Fruit fly (Drosophila melanogaster) whole organism, embryonic: Measurements from ENCODE around the gene CG5386.

Source experiments
- Abd-B ChIP-seq: fragments of 200-800 bp; sonication (Bioruptor generic); optimal IDR thresholded peaks from 2 replicates; lab custom pipeline; 2018; ENCODE audit warnings: missing biosample characterization, mild to moderate bottlenecking, missing genetic modification characterization, moderate library complexity
- Asciz ChIP-seq: fragments of 200-800 bp; sonication (Bioruptor generic); optimal IDR thresholded peaks from 2 replicates; lab custom pipeline; 2017; ENCODE audit warnings: missing biosample characterization, mild to moderate bottlenecking, missing genetic modification characterization, missing genetic modification reagents
- CG10274 ChIP-seq: fragments of 200-800 bp; sonication (Bioruptor generic); optimal IDR thresholded peaks from 3 replicates; lab custom pipeline; 2017; ENCODE audit warnings: missing biosample characterization, mild to moderate bottlenecking, missing genetic modification characterization
- CG11504 ChIP-seq: fragments of 200-800 bp; sonication (Bioruptor generic); optimal IDR thresholded peaks from 3 replicates; lab custom pipeline; 2019; ENCODE audit warnings: missing biosample characterization, mild to moderate bottlenecking, missing genetic modification characterization, moderate library complexity
- CG13775 ChIP-seq: fragments of 200-800 bp; sonication (Bioruptor generic); optimal IDR thresholded peaks from 3 replicates; lab custom pipeline; 2017; ENCODE audit warnings: missing biosample characterization, mild to moderate bottlenecking, missing genetic modification characterization
- CG13894 ChIP-seq: fragments of 200-800 bp; sonication (Bioruptor generic); optimal IDR thresholded peaks from 3 replicates; lab custom pipeline; 2018; ENCODE audit warnings: missing biosample characterization, mild to moderate bottlenecking, missing genetic modification characterization, moderate library complexity
- CG15269 ChIP-seq: fragments of 200-800 bp; sonication (Bioruptor generic); optimal IDR thresholded peaks from 2 replicates; lab custom pipeline; 2018; ENCODE audit warnings: missing biosample characterization, mild to moderate bottlenecking, missing genetic modification characterization, moderate library complexity
- CG15601 ChIP-seq: fragments of 200-800 bp; sonication (Bioruptor generic); optimal IDR thresholded peaks from 3 replicates; lab custom pipeline; 2019; ENCODE audit warnings: missing biosample characterization, mild to moderate bottlenecking, missing genetic modification characterization, moderate library complexity
- CG2712 ChIP-seq: fragments of 200-800 bp; optimal IDR thresholded peaks from 3 replicates; lab custom pipeline; 2019; ENCODE audit warnings: missing biosample characterization, mild to moderate bottlenecking, missing genetic modification characterization, moderate library complexity
- CG31224 ChIP-seq: fragments of 200-800 bp; sonication (Bioruptor generic); IDR thresholded peaks from 2 replicates; pipeline ENCODE4 v1.3.6; 2022; ENCODE audit warnings: missing biosample characterization, missing genetic modification characterization
- CG34376 ChIP-seq: fragments of 200-800 bp; sonication (Bioruptor generic); optimal IDR thresholded peaks from 2 replicates; lab custom pipeline; 2018; ENCODE audit warnings: missing biosample characterization, mild to moderate bottlenecking, missing genetic modification characterization
- CG6175 ChIP-seq: fragments of 200-800 bp; sonication (Bioruptor generic); IDR thresholded peaks from 3 replicates; pipeline ENCODE4 v1.3.6; 2022; ENCODE audit warnings: missing biosample characterization, missing genetic modification characterization
- CG7928 ChIP-seq: fragments of 200-800 bp; sonication (Bioruptor generic); optimal IDR thresholded peaks from 2 replicates; lab custom pipeline; 2017; ENCODE audit warnings: missing biosample characterization, mild to moderate bottlenecking, missing genetic modification characterization
- CG8944 ChIP-seq: fragments of 200-800 bp; sonication (Bioruptor generic); optimal IDR thresholded peaks from 3 replicates; lab custom pipeline; 2016; ENCODE audit warnings: missing biosample characterization, missing genetic modification characterization
- CG9727 ChIP-seq: fragments of 200-800 bp; sonication (Bioruptor generic); optimal IDR thresholded peaks from 3 replicates; lab custom pipeline; 2017; ENCODE audit warnings: missing biosample characterization, mild to moderate bottlenecking, missing genetic modification characterization
- CG9817 ChIP-seq: fragments of 200-800 bp; sonication (Bioruptor generic); optimal IDR thresholded peaks from 2 replicates; lab custom pipeline; 2018; ENCODE audit warnings: missing biosample characterization, mild to moderate bottlenecking, missing genetic modification characterization, moderate library complexity
- CTCF ChIP-seq: fragments of 200-800 bp; sonication (Bioruptor generic); optimal IDR thresholded peaks from 2 replicates; lab custom pipeline; 2017; ENCODE audit warnings: missing biosample characterization, mild to moderate bottlenecking, missing genetic modification characterization, moderate library complexity
- Fer1 ChIP-seq: fragments of 200-800 bp; sonication (Bioruptor generic); optimal IDR thresholded peaks from 2 replicates; lab custom pipeline; 2017; ENCODE audit warnings: missing biosample characterization, mild to moderate bottlenecking, missing genetic modification characterization
- H2.0 ChIP-seq: fragments of 200-800 bp; sonication (Bioruptor generic); IDR thresholded peaks from 2 replicates; pipeline ENCODE4 v1.3.6; 2022; ENCODE audit warnings: missing biosample characterization, missing genetic modification characterization
- HLH54F ChIP-seq: fragments of 200-800 bp; sonication (Bioruptor generic); optimal IDR thresholded peaks from 3 replicates; lab custom pipeline; 2016; ENCODE audit warnings: missing biosample characterization, missing genetic modification characterization
- Hey ChIP-seq: fragments of 200-800 bp; sonication (Bioruptor generic); optimal IDR thresholded peaks from 3 replicates; lab custom pipeline; 2018; ENCODE audit warnings: missing biosample characterization, mild to moderate bottlenecking, missing genetic modification characterization
- Jarid2 ChIP-seq: fragments of 200-800 bp; sonication (Bioruptor generic); optimal IDR thresholded peaks from 3 replicates; lab custom pipeline; 2017; ENCODE audit warnings: mild to moderate bottlenecking, missing biosample characterization, missing genetic modification reagents, missing genetic modification characterization
- Lhr ChIP-seq: fragments of 200-800 bp; sonication (Bioruptor generic); optimal IDR thresholded peaks from 3 replicates; lab custom pipeline; 2017; ENCODE audit warnings: mild to moderate bottlenecking, missing biosample characterization, missing genetic modification reagents, missing genetic modification characterization
- MBD-R2 ChIP-seq: fragments of 200-800 bp; sonication (Bioruptor generic); IDR thresholded peaks from 2 replicates; pipeline ENCODE4 v1.3.6; 2022; ENCODE audit warnings: missing biosample characterization, missing genetic modification characterization
- MTF-1 ChIP-seq: fragments of 200-800 bp; sonication (Bioruptor generic); optimal IDR thresholded peaks from 2 replicates; lab custom pipeline; 2018; ENCODE audit warnings: missing biosample characterization, mild to moderate bottlenecking, missing genetic modification characterization, borderline replicate concordance
- Xbp1 ChIP-seq: fragments of 200-800 bp; sonication (Bioruptor generic); optimal IDR thresholded peaks from 3 replicates; lab custom pipeline; 2016; ENCODE audit warnings: missing biosample characterization, mild to moderate bottlenecking, missing genetic modification characterization
- Xrp1 ChIP-seq: fragments of 200-800 bp; sonication (Bioruptor generic); IDR thresholded peaks from 2 replicates; pipeline ENCODE4 v1.3.6; 2022; ENCODE audit warnings: missing biosample characterization, missing genetic modification characterization
- ab ChIP-seq: fragments of 200-800 bp; sonication (Bioruptor generic); optimal IDR thresholded peaks from 2 replicates; lab custom pipeline; 2016; ENCODE audit warnings: missing biosample characterization, missing genetic modification characterization
- abd-A ChIP-seq: fragments of 200-800 bp; sonication (Bioruptor generic); optimal IDR thresholded peaks from 3 replicates; lab custom pipeline; 2019; ENCODE audit warnings: missing biosample characterization, mild to moderate bottlenecking, missing genetic modification characterization, moderate library complexity
- ase ChIP-seq: fragments of 200-800 bp; sonication (Bioruptor generic); IDR thresholded peaks from 3 replicates; pipeline ENCODE4 v1.3.6; 2022; ENCODE audit warnings: missing biosample characterization, missing genetic modification characterization
- cato ChIP-seq: fragments of 200-800 bp; sonication (Bioruptor generic); optimal IDR thresholded peaks from 2 replicates; lab custom pipeline; 2016; ENCODE audit warnings: missing biosample characterization, missing genetic modification characterization, borderline replicate concordance
- chinmo ChIP-seq: fragments of 200-800 bp; sonication (Bioruptor generic); IDR thresholded peaks from 4 replicates; pipeline ENCODE4 v1.3.6; 2022; ENCODE audit warnings: missing biosample characterization, missing genetic modification characterization; ENCODE audit not compliant: partially characterized antibody
- ci ChIP-seq: fragments of 200-800 bp; sonication (Bioruptor generic); IDR thresholded peaks from 3 replicates; pipeline ENCODE4 v1.3.6; 2022; ENCODE audit warnings: missing biosample characterization, missing genetic modification characterization
- eve ChIP-seq, 2 experiments: fragments of >200 bp; optimal IDR thresholded peaks; 2 replicates each; lab custom pipeline; 2017; ENCODE audit warnings: missing biosample characterization in 2 of 2, missing genetic modification characterization in 2 of 2
- fru ChIP-seq: fragments of >200 bp; optimal IDR thresholded peaks from 2 replicates; lab custom pipeline; 2017
- ftz-f1 ChIP-seq: fragments of 200-800 bp; sonication (Bioruptor generic); optimal IDR thresholded peaks from 2 replicates; lab custom pipeline; 2016; ENCODE audit warnings: missing biosample characterization, missing genetic modification characterization
- gsb ChIP-seq: fragments of 200-800 bp; sonication (Bioruptor generic); IDR thresholded peaks from 2 replicates; pipeline ENCODE4 v1.3.6; 2022; ENCODE audit warnings: missing biosample characterization, missing genetic modification characterization
- her ChIP-seq: fragments of 200-800 bp; sonication (Bioruptor generic); optimal IDR thresholded peaks from 2 replicates; lab custom pipeline; 2016; ENCODE audit warnings: missing biosample characterization, missing genetic modification characterization
- jumu ChIP-seq: fragments of 200-800 bp; sonication (Bioruptor generic); optimal IDR thresholded peaks from 3 replicates; lab custom pipeline; 2016; ENCODE audit warnings: missing biosample characterization, missing genetic modification characterization
- kay ChIP-seq: fragments of 200-800 bp; sonication (Bioruptor generic); optimal IDR thresholded peaks from 2 replicates; lab custom pipeline; 2016; ENCODE audit warnings: missing biosample characterization, missing genetic modification characterization
- lilli ChIP-seq: fragments of 200-800 bp; sonication (Bioruptor generic); optimal IDR thresholded peaks from 3 replicates; lab custom pipeline; 2016; ENCODE audit warnings: missing biosample characterization, missing genetic modification characterization
- lov ChIP-seq, 2 experiments: fragments of 200-800 bp in 1 of 2; fragments of >200 bp in 1 of 2; sonication (Bioruptor generic) in 1 of 2; IDR thresholded peaks in 1 of 2; optimal IDR thresholded peaks in 1 of 2; 2 replicates in 1 of 2; 3 replicates in 1 of 2; pipeline versions ENCODE4 v1.3.6 to Lab custom; 2017 to 2022; ENCODE audit warnings: missing biosample characterization in 1 of 2, missing genetic modification characterization in 1 of 2
- pnt ChIP-seq: fragments of 200-800 bp; sonication (Bioruptor generic); optimal IDR thresholded peaks from 3 replicates; lab custom pipeline; 2016; ENCODE audit warnings: missing biosample characterization, missing genetic modification characterization
- repo ChIP-seq: fragments of 200-800 bp; sonication (Bioruptor generic); optimal IDR thresholded peaks from 2 replicates; lab custom pipeline; 2016; ENCODE audit warnings: missing biosample characterization, missing genetic modification characterization
- ro ChIP-seq: fragments of 200-800 bp; sonication (Bioruptor generic); IDR thresholded peaks from 2 replicates; pipeline ENCODE4 v1.3.6; 2022; ENCODE audit warnings: missing biosample characterization, missing genetic modification characterization
- sens-2 ChIP-seq: fragments of 200-800 bp; sonication (Bioruptor generic); IDR thresholded peaks from 2 replicates; pipeline ENCODE4 v1.3.6; 2022; ENCODE audit warnings: missing biosample characterization, missing genetic modification characterization
- seq ChIP-seq: fragments of 200-800 bp; sonication (Bioruptor generic); IDR thresholded peaks from 2 replicates; pipeline ENCODE4 v1.3.6; 2022; ENCODE audit warnings: missing biosample characterization, missing genetic modification characterization
- sim ChIP-seq: fragments of 200-800 bp; sonication (Bioruptor generic); IDR thresholded peaks from 2 replicates; pipeline ENCODE4 v1.3.6; 2022; ENCODE audit warnings: missing biosample characterization, missing genetic modification characterization
- sr ChIP-seq: fragments of 200-800 bp; sonication (Bioruptor generic); IDR thresholded peaks from 3 replicates; pipeline ENCODE4 v1.3.6; 2022; ENCODE audit warnings: missing biosample characterization, missing genetic modification characterization
- zen ChIP-seq: fragments of 200-800 bp; sonication (Bioruptor generic); optimal IDR thresholded peaks from 3 replicates; lab custom pipeline; 2018; ENCODE audit warnings: missing biosample characterization, mild to moderate bottlenecking, missing genetic modification characterization, moderate library complexity

The CG5386 gene

dm6 chr3R:22362218-22362907 is 20.3 kb upstream of the CG5386 start, which contains the start of the genes JMJD6, CG7071 and Muted (continued):
- peak; percentile 74 for TF ChIP-seq ftz-f1 (GFP tag; lab: Kevin White, UChicago)
- TF ChIP-seq repo (GFP tag; lab: Kevin White, UChicago) = peak; percentile 70
- TF ChIP-seq MBD-R2 (GFP tag; lab: Robert Waterston, UW) = peak; percentile 83
- TF ChIP-seq lilli (GFP tag; lab: Kevin White, UChicago) = peak; percentile 97
- peak; percentile 68; the same call in 1 of the 2 replicates for TF ChIP-seq sim (GFP tag; lab: Robert Waterston, UW)
- peak; percentile 99 for TF ChIP-seq CG7928
- TF ChIP-seq Jarid2 = peak; percentile 41
- peak; percentile 86 for TF ChIP-seq CG11504
- peak; percentile 93 for TF ChIP-seq seq (GFP tag; lab: Robert Waterston, UW)
- TF ChIP-seq CG34376 (GFP tag; lab: Kevin White, UChicago) = peak; percentile 93
- peak; percentile 88 for TF ChIP-seq zen (tag; lab: Kevin White, UChicago)
- TF ChIP-seq CG13775 (GFP tag; lab: Kevin White, UChicago) = peak; percentile 94
- peak; percentile 63 for TF ChIP-seq Hey (tag; lab: Kevin White, UChicago)
- TF ChIP-seq fru (lab: Kevin White, UChicago) = no peak
- peak; percentile 76 for TF ChIP-seq MTF-1
- peak; percentile 55; the same call in 1 of the 3 replicates for TF ChIP-seq sr (GFP tag; lab: Robert Waterston, UW)
- peak; percentile 89 for TF ChIP-seq pnt (GFP tag; lab: Kevin White, UChicago)
- peak; percentile 85 for TF ChIP-seq CG8944 (GFP tag; lab: Kevin White, UChicago)
- peak; percentile 81 for TF ChIP-seq CG6175 (GFP tag; lab: Robert Waterston, UW)
- TF ChIP-seq ab (GFP tag; lab: Kevin White, UChicago) = peak; percentile 70
- peak; percentile 95 for TF ChIP-seq HLH54F (GFP tag; lab: Kevin White, UChicago)
- TF ChIP-seq Asciz (GFP tag; lab: Kevin White, UChicago) = peak; percentile 77
- peak; percentile 94 for TF ChIP-seq CG13894 (tag; lab: Kevin White, UChicago)
- peak; percentile 90 for TF ChIP-seq sens-2 (GFP tag; lab: Robert Waterston, UW)
- no peak for TF ChIP-seq lov (optimal IDR thresholded peaks at IDR 0.05; lab: Kevin White, UChicago)
- TF ChIP-seq lov (GFP tag; IDR thresholded peaks at IDR 0.05; lab: Robert Waterston, UW) = peak; percentile 87; the same call in 2 of the 3 replicates
- TF ChIP-seq CG10274 (GFP tag; lab: Kevin White, UChicago) = peak; percentile 55
- peak; percentile 87 for TF ChIP-seq cato (GFP tag; lab: Kevin White, UChicago)
- peak; percentile 90 for TF ChIP-seq CG15269 (tag; lab: Kevin White, UChicago)
- peak; percentile 90 for TF ChIP-seq ase
- TF ChIP-seq Xbp1 = peak; percentile 96
- peak; percentile 80 for TF ChIP-seq CG31224 (GFP tag; lab: Robert Waterston, UW)
- TF ChIP-seq her (GFP tag; lab: Kevin White, UChicago) = peak; percentile 30
- peak; percentile 66 for TF ChIP-seq gsb
- no peak for TF ChIP-seq abd-A (tag; lab: Kevin White, UChicago)
- peak; percentile 92 for TF ChIP-seq Abd-B (GFP tag; lab: Kevin White, UChicago)
- no peak for TF ChIP-seq chinmo
- TF ChIP-seq Fer1 = peak; percentile 92
- TF ChIP-seq CTCF (GFP tag; lab: Kevin White, UChicago) = peak; percentile 18
- TF ChIP-seq CG9817 = peak; percentile 95
- TF ChIP-seq ci = peak; percentile 95
- TF ChIP-seq ro (GFP tag; lab: Robert Waterston, UW) = peak; percentile 81
- TF ChIP-seq eve (GFP tag; optimal IDR thresholded peaks at IDR 0.05; lab: Kevin White, UChicago) = no peak
- TF ChIP-seq CG9727 (GFP tag; lab: Kevin White, UChicago) = peak; percentile 89
- peak; percentile 88 for TF ChIP-seq jumu (GFP tag; lab: Kevin White, UChicago)
- peak; percentile 85 for TF ChIP-seq H2.0
- peak; percentile 88 for TF ChIP-seq CG15601 (tag; lab: Kevin White, UChicago)
- peak; percentile 94 for TF ChIP-seq Xrp1 (GFP tag; lab: Robert Waterston, UW)
- peak; percentile 87 for TF ChIP-seq CG2712 (tag; lab: Kevin White, UChicago)
- peak; percentile 75 for TF ChIP-seq kay (GFP tag; lab: Kevin White, UChicago)
- peak; percentile 74 for TF ChIP-seq Lhr
